Worm (Caenorhabditis elegans): ENCODE data around the gene F46F5.1.

DNA sequence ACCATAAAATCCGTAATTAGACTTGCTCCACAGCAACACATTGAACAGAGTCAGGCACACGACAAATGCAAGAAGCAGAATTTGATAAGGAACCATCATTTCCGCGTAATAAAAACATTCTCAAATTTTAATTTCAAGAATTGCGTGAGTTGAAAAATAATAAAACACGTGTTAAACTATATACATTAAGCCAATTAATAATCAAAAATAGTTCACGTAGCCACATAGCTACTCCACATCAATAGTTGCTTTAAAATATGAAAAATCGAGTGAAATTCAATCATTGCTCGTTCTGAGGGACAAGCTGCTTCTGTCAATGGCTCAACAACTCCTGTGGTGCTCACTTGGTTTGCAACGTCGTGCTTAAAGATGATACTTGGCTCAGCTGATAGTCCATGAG lies 8.8 kb downstream of the F46F5.1 start, which contains the start of gene Y39F10A.3:
- TF ChIP-seq lin-13 (tag; optimal IDR thresholded peaks at IDR 0.05) (no peak), nhr-76 (tag; optimal IDR thresholded peaks at IDR 0.05) (no peak), blmp-1 (tag; optimal IDR thresholded peaks at IDR 0.05) (no peak), elt-1 (tag; optimal IDR thresholded peaks at IDR 0.05; ENCODE audit: borderline replicate concordance, insufficient read depth) (no peak), nhr-28 (tag; optimal IDR thresholded peaks at IDR 0.05) (no peak)

All from whole organism, mixed stage, embryonic.